Fruit fly (Drosophila melanogaster): ENCODE results near the gene ranshi.

- no peak for TF ChIP-seq CG8478 (optimal IDR thresholded peaks at IDR 0.05)
- peak in 1 of 2 experiments; percentile 22 for TF ChIP-seq CTCF (optimal IDR thresholded peaks at IDR 0.05)
Observed at dm6 chr3R:8715371-8715770, 14.1 kb downstream of the ranshi start.

Measured in S2 (cell line).